Fruit fly (Drosophila melanogaster) whole organism, prepupa: ENCODE measurements around the gene rdgA.

Experiments
- CG10631 ChIP-seq: fragments of 200-800 bp; sonication (Bioruptor generic); optimal IDR thresholded peaks from 2 replicates; lab custom pipeline; 2016; ENCODE audit warnings: missing biosample characterization, missing genetic modification characterization
- CG10669 ChIP-seq: fragments of 200-800 bp; sonication (Bioruptor generic); optimal IDR thresholded peaks from 3 replicates; lab custom pipeline; 2018; ENCODE audit warnings: missing biosample characterization, mild to moderate bottlenecking, missing genetic modification characterization, moderate library complexity
- CG11294 ChIP-seq: fragments of 200-800 bp; sonication (Bioruptor generic); IDR thresholded peaks from 2 replicates; pipeline ENCODE4 v1.3.6; 2022; ENCODE audit warnings: missing biosample characterization, missing genetic modification characterization
- CG11762 ChIP-seq: fragments of 200-800 bp; sonication (Bioruptor generic); optimal IDR thresholded peaks from 3 replicates; lab custom pipeline; 2016; ENCODE audit warnings: missing biosample characterization, missing genetic modification characterization; ENCODE audit not compliant: insufficient read depth
- CG11902 ChIP-seq: fragments of 200-800 bp; sonication (Bioruptor generic); optimal IDR thresholded peaks from 3 replicates; lab custom pipeline; 2016; ENCODE audit warnings: missing biosample characterization, missing genetic modification characterization
- CG15336 ChIP-seq: fragments of 200-800 bp; sonication (Bioruptor generic); IDR thresholded peaks from 2 replicates; pipeline ENCODE4 v1.3.6; 2022; ENCODE audit warnings: missing biosample characterization, missing genetic modification characterization
- CG1621 ChIP-seq: fragments of 200-800 bp; sonication (Bioruptor generic); optimal IDR thresholded peaks from 3 replicates; lab custom pipeline; 2018; ENCODE audit warnings: missing biosample characterization, mild to moderate bottlenecking, missing genetic modification characterization
- CG16779 ChIP-seq: fragments of 200-800 bp; sonication (Bioruptor generic); optimal IDR thresholded peaks from 3 replicates; lab custom pipeline; 2017; ENCODE audit warnings: missing biosample characterization, mild to moderate bottlenecking, missing genetic modification characterization
- CG3032 ChIP-seq: fragments of 200-800 bp; optimal IDR thresholded peaks from 2 replicates; lab custom pipeline; 2019; ENCODE audit warnings: missing biosample characterization, mild to moderate bottlenecking, missing genetic modification characterization, moderate library complexity
- CG31627 ChIP-seq: fragments of 200-800 bp; sonication (Bioruptor generic); optimal IDR thresholded peaks from 3 replicates; lab custom pipeline; 2016; ENCODE audit warnings: missing biosample characterization, missing genetic modification characterization
- CG32006 ChIP-seq: fragments of 200-800 bp; sonication (Bioruptor generic); optimal IDR thresholded peaks from 3 replicates; lab custom pipeline; 2017; ENCODE audit warnings: missing biosample characterization, mild to moderate bottlenecking, missing genetic modification characterization
- CG34406 ChIP-seq: fragments of 200-800 bp; sonication (Bioruptor generic); optimal IDR thresholded peaks from 3 replicates; lab custom pipeline; 2016; ENCODE audit warnings: missing biosample characterization, missing genetic modification characterization
- CG3919 ChIP-seq: fragments of 200-800 bp; sonication (Bioruptor generic); optimal IDR thresholded peaks from 3 replicates; lab custom pipeline; 2016; ENCODE audit warnings: missing biosample characterization, missing genetic modification characterization
- CG6163 ChIP-seq: fragments of 200-800 bp; sonication (Bioruptor generic); IDR thresholded peaks from 3 replicates; pipeline ENCODE4 v1.3.6; 2022; ENCODE audit warnings: missing biosample characterization, missing genetic modification characterization
- CG6276 ChIP-seq: fragments of 200-800 bp; sonication (Bioruptor generic); optimal IDR thresholded peaks from 2 replicates; lab custom pipeline; 2017; ENCODE audit warnings: missing biosample characterization, mild to moderate bottlenecking, missing genetic modification characterization
- CG6808 ChIP-seq: fragments of 200-800 bp; sonication (Bioruptor generic); optimal IDR thresholded peaks from 3 replicates; lab custom pipeline; 2017; ENCODE audit warnings: missing biosample characterization, missing genetic modification characterization, mild to moderate bottlenecking, moderate library complexity, missing genetic modification reagents
- CG6854 ChIP-seq: fragments of 200-800 bp; sonication (Bioruptor generic); optimal IDR thresholded peaks from 2 replicates; lab custom pipeline; 2017; ENCODE audit warnings: missing biosample characterization, mild to moderate bottlenecking, missing genetic modification characterization
- CG7368 ChIP-seq: fragments of 200-800 bp; sonication (Bioruptor generic); optimal IDR thresholded peaks from 3 replicates; lab custom pipeline; 2016; ENCODE audit warnings: missing biosample characterization, missing genetic modification characterization
- CG8119 ChIP-seq: fragments of 200-800 bp; sonication (Bioruptor generic); IDR thresholded peaks from 3 replicates; pipeline ENCODE4 v1.3.6; 2022; ENCODE audit warnings: missing biosample characterization, missing genetic modification characterization
- CG8632 ChIP-seq: fragments of 200-800 bp; sonication (Bioruptor generic); optimal IDR thresholded peaks from 3 replicates; lab custom pipeline; 2016; ENCODE audit warnings: missing biosample characterization, missing genetic modification characterization
- Eip75B ChIP-seq: fragments of 200-800 bp; sonication (Bioruptor generic); optimal IDR thresholded peaks from 3 replicates; lab custom pipeline; 2016; ENCODE audit warnings: missing biosample characterization, missing genetic modification characterization
- Eip78C ChIP-seq: fragments of 200-800 bp; sonication (Bioruptor generic); peaks from one replicate; lab custom pipeline; 2016; ENCODE audit warnings: missing biosample characterization, missing genetic modification characterization
- Eip93F ChIP-seq: fragments of 200-800 bp; sonication (Bioruptor generic); optimal IDR thresholded peaks from 2 replicates; lab custom pipeline; 2016; ENCODE audit warnings: missing biosample characterization, mild to moderate bottlenecking, missing genetic modification characterization
- Ets21C ChIP-seq: fragments of 200-800 bp; sonication (Bioruptor generic); optimal IDR thresholded peaks from 3 replicates; lab custom pipeline; 2016; ENCODE audit warnings: missing biosample characterization, missing genetic modification characterization
- Ets96B ChIP-seq: fragments of 200-800 bp; optimal IDR thresholded peaks from 2 replicates; lab custom pipeline; 2019; ENCODE audit warnings: missing biosample characterization, mild to moderate bottlenecking, missing genetic modification characterization, moderate library complexity
- Gug ChIP-seq: fragments of 200-800 bp; sonication (Bioruptor generic); IDR thresholded peaks from 2 replicates; pipeline ENCODE4 v1.3.6; 2022; ENCODE audit warnings: missing biosample characterization, missing genetic modification characterization
- Hr39 ChIP-seq: fragments of 200-800 bp; sonication (Bioruptor generic); optimal IDR thresholded peaks from 2 replicates; lab custom pipeline; 2016; ENCODE audit warnings: missing biosample characterization, missing genetic modification characterization
- Lpt ChIP-seq: fragments of 200-800 bp; sonication (Bioruptor generic); optimal IDR thresholded peaks from 3 replicates; lab custom pipeline; 2016; ENCODE audit warnings: missing biosample characterization, missing genetic modification characterization
- Met ChIP-seq: fragments of 200-800 bp; sonication (Bioruptor generic); optimal IDR thresholded peaks from 3 replicates; lab custom pipeline; 2016; ENCODE audit warnings: missing biosample characterization, missing genetic modification characterization
- OdsH ChIP-seq: fragments of 200-800 bp; sonication (Bioruptor generic); optimal IDR thresholded peaks from 3 replicates; lab custom pipeline; 2016; ENCODE audit warnings: missing biosample characterization, missing genetic modification characterization
- Smox ChIP-seq: fragments of 200-800 bp; sonication (Bioruptor generic); optimal IDR thresholded peaks from 3 replicates; lab custom pipeline; 2016; ENCODE audit warnings: missing biosample characterization, missing genetic modification characterization
- Sox14 ChIP-seq: fragments of 200-800 bp; sonication (Bioruptor generic); optimal IDR thresholded peaks from 3 replicates; lab custom pipeline; 2016; ENCODE audit warnings: missing biosample characterization, missing genetic modification characterization
- Sox15 ChIP-seq: fragments of 200-800 bp; sonication (Bioruptor generic); optimal IDR thresholded peaks from 3 replicates; lab custom pipeline; 2016; ENCODE audit warnings: missing biosample characterization, missing genetic modification characterization
- achi ChIP-seq: fragments of 200-800 bp; sonication (Bioruptor generic); optimal IDR thresholded peaks from 3 replicates; lab custom pipeline; 2016; ENCODE audit warnings: missing biosample characterization, missing genetic modification characterization
- dac ChIP-seq: fragments of 200-800 bp; sonication (Bioruptor generic); optimal IDR thresholded peaks from 2 replicates; lab custom pipeline; 2017; ENCODE audit warnings: missing biosample characterization, mild to moderate bottlenecking, missing genetic modification characterization
- dsx ChIP-seq: fragments of 200-800 bp; optimal IDR thresholded peaks from 3 replicates; lab custom pipeline; 2019; ENCODE audit warnings: missing biosample characterization, mild to moderate bottlenecking, missing genetic modification characterization, moderate library complexity; ENCODE audit not compliant: poor library complexity, severe bottlenecking
- eg ChIP-seq: fragments of 200-800 bp; sonication (Bioruptor generic); IDR thresholded peaks from 3 replicates; pipeline ENCODE4 v1.3.6; 2022; ENCODE audit warnings: missing biosample characterization, missing genetic modification characterization
- esn ChIP-seq: fragments of 200-800 bp; sonication (Bioruptor generic); optimal IDR thresholded peaks from 2 replicates; lab custom pipeline; 2016; ENCODE audit warnings: missing biosample characterization, mild to moderate bottlenecking, missing genetic modification characterization, moderate library complexity
- fd59A ChIP-seq: fragments of 200-800 bp; sonication (Bioruptor generic); optimal IDR thresholded peaks from 2 replicates; lab custom pipeline; 2017; ENCODE audit warnings: missing biosample characterization, mild to moderate bottlenecking, missing genetic modification characterization, missing genetic modification reagents
- fd85E ChIP-seq: fragments of 200-800 bp; sonication (Bioruptor generic); optimal IDR thresholded peaks from 3 replicates; lab custom pipeline; 2016; ENCODE audit warnings: missing biosample characterization, missing genetic modification characterization
- fkh ChIP-seq: fragments of 200-800 bp; sonication (Bioruptor generic); optimal IDR thresholded peaks from 3 replicates; lab custom pipeline; 2017; ENCODE audit warnings: missing biosample characterization, mild to moderate bottlenecking, missing genetic modification characterization, moderate library complexity
- lz ChIP-seq: fragments of 200-800 bp; sonication (Bioruptor generic); optimal IDR thresholded peaks from 3 replicates; lab custom pipeline; 2016; ENCODE audit warnings: missing biosample characterization, missing genetic modification characterization
- net ChIP-seq: fragments of 200-800 bp; sonication (Bioruptor generic); optimal IDR thresholded peaks from 3 replicates; lab custom pipeline; 2016; ENCODE audit warnings: missing biosample characterization, missing genetic modification characterization
- pdm3 ChIP-seq: fragments of 200-800 bp; sonication (Bioruptor generic); optimal IDR thresholded peaks from 3 replicates; lab custom pipeline; 2016; ENCODE audit warnings: missing biosample characterization, missing genetic modification characterization
- salr ChIP-seq, 2 experiments: fragments of 200-800 bp; sonication (Bioruptor generic); optimal IDR thresholded peaks; 3 replicates each; lab custom pipeline; 2016 to 2018; ENCODE audit warnings: missing biosample characterization in 2 of 2, missing genetic modification characterization in 2 of 2, mild to moderate bottlenecking in 1 of 2
- spab ChIP-seq: fragments of 200-800 bp; sonication (Bioruptor generic); optimal IDR thresholded peaks from 2 replicates; lab custom pipeline; 2017; ENCODE audit warnings: missing biosample characterization, mild to moderate bottlenecking, missing genetic modification characterization, missing genetic modification reagents
- topi ChIP-seq: fragments of 200-800 bp; sonication (Bioruptor generic); optimal IDR thresholded peaks from 3 replicates; lab custom pipeline; 2016; ENCODE audit warnings: missing biosample characterization, missing genetic modification characterization
- vri ChIP-seq: fragments of 200-800 bp; sonication (Bioruptor generic); optimal IDR thresholded peaks from 3 replicates; lab custom pipeline; 2016; ENCODE audit warnings: missing biosample characterization, mild to moderate bottlenecking, missing genetic modification characterization

Gene rdgA

dm6 chrX:9046383-9046941 is 139.6 kb downstream of the rdgA start (continued):
- TF ChIP-seq fd85E (no peak), CG10669 (GFP tag; lab: Kevin White, UChicago) (peak; percentile 41), CG6808 (no peak), fkh (GFP tag; lab: Kevin White, UChicago) (no peak), Eip93F (GFP tag; lab: Kevin White, UChicago) (no peak), CG10631 (peak; percentile 29), net (GFP tag; lab: Kevin White, UChicago) (no peak), Ets96B (tag; lab: Kevin White, UChicago) (peak; percentile 43), vri (peak; percentile 4), CG6163 (GFP tag; lab: Robert Waterston, UW) (peak; percentile 50), CG3919 (GFP tag; lab: Kevin White, UChicago) (no peak), lz (peak; percentile 26), CG6854 (GFP tag; lab: Kevin White, UChicago) (no peak), Lpt (GFP tag; lab: Kevin White, UChicago) (no peak), CG16779 (no peak), Sox14 (GFP tag; lab: Kevin White, UChicago) (peak; percentile 6), CG34406 (GFP tag; lab: Kevin White, UChicago) (peak; percentile 15), Sox15 (GFP tag; lab: Kevin White, UChicago) (no peak), pdm3 (GFP tag; lab: Kevin White, UChicago) (peak; percentile 41), dsx (GFP tag; lab: Kevin White, UChicago) (no peak), OdsH (peak; percentile 34), Hr39 (GFP tag; lab: Kevin White, UChicago) (peak; percentile 35), Gug (GFP tag; lab: Robert Waterston, UW) (no peak), salr (GFP tag; optimal IDR thresholded peaks at IDR 0.05; lab: Kevin White, UChicago) (no peak), CG11762 (no peak), CG31627 (GFP tag; lab: Kevin White, UChicago) (peak; percentile 22), CG11902 (GFP tag; lab: Kevin White, UChicago) (no peak), CG15336 (GFP tag; lab: Robert Waterston, UW) (0 out of 2 replicates have a peak, but pooled peaks have one; percentile 9), achi (peak; percentile 34), CG11294 (GFP tag; lab: Robert Waterston, UW) (no peak), fd59A (GFP tag; lab: Kevin White, UChicago) (peak; percentile 5), CG7368 (GFP tag; lab: Kevin White, UChicago) (no peak), topi (GFP tag; lab: Kevin White, UChicago) (peak; percentile 15), eg (no peak), Ets21C (GFP tag; lab: Kevin White, UChicago) (no peak), Met (GFP tag; lab: Kevin White, UChicago) (peak; percentile 25), esn (peak; percentile 32), Eip78C (GFP tag; lab: Kevin White, UChicago) (peak; percentile 86)

- no peak for TF ChIP-seq fd85E
- no peak for TF ChIP-seq CG6854 (GFP tag; lab: Kevin White, UChicago)
- no peak for TF ChIP-seq fkh (GFP tag; lab: Kevin White, UChicago)
- TF ChIP-seq CG3032: peak; percentile 57
- TF ChIP-seq CG6276 (GFP tag; lab: Kevin White, UChicago): peak; percentile 72
- TF ChIP-seq Eip75B (GFP tag; lab: Kevin White, UChicago): peak; percentile 27
- peak; percentile 55 for TF ChIP-seq OdsH
- TF ChIP-seq CG11902 (GFP tag; lab: Kevin White, UChicago): peak; percentile 35
- TF ChIP-seq CG8632: peak; percentile 3
- TF ChIP-seq pdm3 (GFP tag; lab: Kevin White, UChicago): peak; percentile 73
- TF ChIP-seq achi: peak; percentile 58
- TF ChIP-seq CG34406 (GFP tag; lab: Kevin White, UChicago): peak; percentile 5
- peak; percentile 66 for TF ChIP-seq Sox14 (GFP tag; lab: Kevin White, UChicago)
- peak; percentile 5 for TF ChIP-seq lz
- TF ChIP-seq CG6808: no peak
- TF ChIP-seq spab (GFP tag; lab: Kevin White, UChicago): no peak
- peak; percentile 45 for TF ChIP-seq CG10631
- TF ChIP-seq salr (GFP tag; optimal IDR thresholded peaks at IDR 0.05; lab: Kevin White, UChicago): peak in 1 of 2 experiments; percentile 50
- TF ChIP-seq CG3919 (GFP tag; lab: Kevin White, UChicago): peak; percentile 73
- peak; percentile 26 for TF ChIP-seq dac (GFP tag; lab: Kevin White, UChicago)
- TF ChIP-seq CG1621 (tag; lab: Kevin White, UChicago): peak; percentile 40
- peak; percentile 45 for TF ChIP-seq Lpt (GFP tag; lab: Kevin White, UChicago)
- TF ChIP-seq vri: no peak
- peak; percentile 62 for TF ChIP-seq CG32006 (GFP tag; lab: Kevin White, UChicago)
- peak; percentile 32 for TF ChIP-seq topi (GFP tag; lab: Kevin White, UChicago)
- no peak for TF ChIP-seq CG16779
- peak; percentile 13 for TF ChIP-seq Smox (GFP tag; lab: Kevin White, UChicago)
- peak; percentile 76 for TF ChIP-seq CG8119 (GFP tag; lab: Robert Waterston, UW)
- TF ChIP-seq Ets21C (GFP tag; lab: Kevin White, UChicago): no peak
Measured at dm6 chrX:9046986-9047385, 140.1 kb downstream of the rdgA start.
